Fruit fly (Drosophila melanogaster) whole organism, embryonic: ENCODE data around the gene NT1.

Experiments used
- Antp ChIP-seq: fragments of 200-800 bp; sonication (Bioruptor generic); optimal IDR thresholded peaks from 3 replicates; lab custom pipeline; 2016; ENCODE audit warnings: missing biosample characterization, missing genetic modification characterization
- Atf6 ChIP-seq: fragments of 200-800 bp; sonication (Bioruptor generic); IDR thresholded peaks from 2 replicates; pipeline ENCODE4 v1.3.6; 2022; ENCODE audit warnings: missing biosample characterization, missing genetic modification characterization
- BEAF-32 ChIP-seq: fragments of 200-800 bp; sonication (Bioruptor generic); optimal IDR thresholded peaks from 3 replicates; lab custom pipeline; 2017; ENCODE audit warnings: missing biosample characterization, missing genetic modification characterization, mild to moderate bottlenecking, moderate library complexity, missing genetic modification reagents
- Bteb2 ChIP-seq: fragments of 200-800 bp; sonication (Bioruptor generic); optimal IDR thresholded peaks from 2 replicates; lab custom pipeline; 2016; ENCODE audit warnings: missing biosample characterization, missing genetic modification characterization
- CG10274 ChIP-seq: fragments of 200-800 bp; sonication (Bioruptor generic); optimal IDR thresholded peaks from 3 replicates; lab custom pipeline; 2017; ENCODE audit warnings: missing biosample characterization, mild to moderate bottlenecking, missing genetic modification characterization
- CG10321 ChIP-seq: fragments of 200-800 bp; sonication (Bioruptor generic); IDR thresholded peaks from 2 replicates; pipeline ENCODE4 v1.3.6; 2022; ENCODE audit warnings: missing biosample characterization, missing genetic modification characterization
- CG15269 ChIP-seq: fragments of 200-800 bp; sonication (Bioruptor generic); optimal IDR thresholded peaks from 2 replicates; lab custom pipeline; 2018; ENCODE audit warnings: missing biosample characterization, mild to moderate bottlenecking, missing genetic modification characterization, moderate library complexity
- CG15696 ChIP-seq: fragments of 200-800 bp; sonication (Bioruptor generic); optimal IDR thresholded peaks from 2 replicates; lab custom pipeline; 2019; ENCODE audit warnings: missing biosample characterization, mild to moderate bottlenecking, missing genetic modification characterization, moderate library complexity
- CG17385 ChIP-seq: fragments of 200-800 bp; sonication (Bioruptor generic); optimal IDR thresholded peaks from 3 replicates; lab custom pipeline; 2018; ENCODE audit warnings: missing biosample characterization, mild to moderate bottlenecking, missing genetic modification characterization
- CG18619 ChIP-seq: fragments of 200-800 bp; sonication (Bioruptor generic); optimal IDR thresholded peaks from 3 replicates; lab custom pipeline; 2017; ENCODE audit warnings: missing biosample characterization, mild to moderate bottlenecking, missing genetic modification characterization
- CG2889 ChIP-seq: fragments of 200-800 bp; sonication (Bioruptor generic); IDR thresholded peaks from 3 replicates; pipeline ENCODE4 v1.3.6; 2022; ENCODE audit warnings: missing biosample characterization, missing genetic modification characterization
- CG30020 ChIP-seq: fragments of 200-800 bp; optimal IDR thresholded peaks from 2 replicates; lab custom pipeline; 2019; ENCODE audit warnings: missing biosample characterization, mild to moderate bottlenecking, missing genetic modification characterization, moderate library complexity
- CG31388 ChIP-seq: fragments of 200-800 bp; sonication (Bioruptor generic); optimal IDR thresholded peaks from 2 replicates; lab custom pipeline; 2016; ENCODE audit warnings: missing biosample characterization, missing genetic modification characterization
- CG4282 ChIP-seq: fragments of 200-800 bp; sonication (Bioruptor generic); optimal IDR thresholded peaks from 2 replicates; lab custom pipeline; 2016; ENCODE audit warnings: missing biosample characterization, missing genetic modification characterization
- CG4424 ChIP-seq: fragments of 200-800 bp; sonication (Bioruptor generic); optimal IDR thresholded peaks from 3 replicates; lab custom pipeline; 2016; ENCODE audit warnings: missing biosample characterization, missing genetic modification characterization
- CG6689 ChIP-seq: fragments of 200-800 bp; sonication (Bioruptor generic); IDR thresholded peaks from 2 replicates; pipeline ENCODE4 v1.3.6; 2022; ENCODE audit warnings: missing biosample characterization, missing genetic modification characterization
- CG8281 ChIP-seq: fragments of 200-800 bp; sonication (Bioruptor generic); optimal IDR thresholded peaks from 2 replicates; lab custom pipeline; 2018; ENCODE audit warnings: missing biosample characterization, mild to moderate bottlenecking, missing genetic modification characterization, moderate library complexity
- CG9437 ChIP-seq: fragments of 200-800 bp; sonication (Bioruptor generic); optimal IDR thresholded peaks from 2 replicates; lab custom pipeline; 2018; ENCODE audit warnings: missing biosample characterization, mild to moderate bottlenecking, missing genetic modification characterization
- Chrac-16 ChIP-seq: fragments of 200-800 bp; sonication (Bioruptor generic); optimal IDR thresholded peaks from 3 replicates; lab custom pipeline; 2016; ENCODE audit warnings: missing biosample characterization, missing genetic modification characterization
- Dbx ChIP-seq: fragments of 200-800 bp; sonication (Bioruptor generic); IDR thresholded peaks from 3 replicates; pipeline ENCODE4 v1.3.6; 2022; ENCODE audit warnings: missing biosample characterization, missing genetic modification characterization
- Ets97D ChIP-seq: fragments of 200-800 bp; sonication (Bioruptor generic); optimal IDR thresholded peaks from 3 replicates; lab custom pipeline; 2016; ENCODE audit warnings: missing biosample characterization, missing genetic modification characterization
- Fer2 ChIP-seq: fragments of 200-800 bp; sonication (Bioruptor generic); optimal IDR thresholded peaks from 2 replicates; lab custom pipeline; 2018; ENCODE audit warnings: missing biosample characterization, mild to moderate bottlenecking, missing genetic modification characterization, moderate library complexity
- Gsc ChIP-seq: fragments of 200-800 bp; sonication (Bioruptor generic); IDR thresholded peaks from 2 replicates; pipeline ENCODE4 v1.3.6; 2022; ENCODE audit warnings: missing biosample characterization, missing genetic modification characterization
- Hr3 ChIP-seq: fragments of 200-800 bp; sonication (Bioruptor generic); optimal IDR thresholded peaks from 3 replicates; lab custom pipeline; 2016; ENCODE audit warnings: missing biosample characterization, missing genetic modification characterization
- Jarid2 ChIP-seq: fragments of 200-800 bp; sonication (Bioruptor generic); optimal IDR thresholded peaks from 3 replicates; lab custom pipeline; 2017; ENCODE audit warnings: mild to moderate bottlenecking, missing biosample characterization, missing genetic modification reagents, missing genetic modification characterization
- Mrtf ChIP-seq: fragments of 200-800 bp; sonication (Bioruptor generic); IDR thresholded peaks from 3 replicates; pipeline ENCODE4 v1.3.6; 2022; ENCODE audit warnings: missing biosample characterization, missing genetic modification characterization
- NFAT ChIP-seq: fragments of 200-800 bp; sonication (Bioruptor generic); IDR thresholded peaks from 2 replicates; pipeline ENCODE4 v1.3.6; 2022; ENCODE audit warnings: missing biosample characterization, missing genetic modification characterization
- Nf-YA ChIP-seq: fragments of 200-800 bp; sonication (Bioruptor generic); IDR thresholded peaks from 2 replicates; pipeline ENCODE4 v1.3.6; 2022; ENCODE audit warnings: missing biosample characterization, missing genetic modification characterization
- Oaz ChIP-seq: fragments of 200-800 bp; sonication (Bioruptor generic); IDR thresholded peaks from 2 replicates; pipeline ENCODE4 v1.3.6; 2022; ENCODE audit warnings: missing biosample characterization, missing genetic modification characterization
- PHDP ChIP-seq: fragments of 200-800 bp; sonication (Bioruptor generic); optimal IDR thresholded peaks from 3 replicates; lab custom pipeline; 2018; ENCODE audit warnings: missing biosample characterization, mild to moderate bottlenecking, missing genetic modification characterization, moderate library complexity
- Trl ChIP-seq, 3 experiments: fragments of >200 bp in 2 of 3; fragments of 200-800 bp in 1 of 3; sonication (Bioruptor generic) in 1 of 3; optimal IDR thresholded peaks; 2 replicates in 1 of 3; 3 replicates in 2 of 3; lab custom pipeline; 2016 to 2017; ENCODE audit warnings: missing biosample characterization in 1 of 3, missing genetic modification characterization in 1 of 3
- YL-1 ChIP-seq: fragments of 200-800 bp; sonication (Bioruptor generic); optimal IDR thresholded peaks from 3 replicates; lab custom pipeline; 2017; ENCODE audit warnings: missing biosample characterization, mild to moderate bottlenecking, missing genetic modification characterization
- al ChIP-seq: fragments of 200-800 bp; sonication (Bioruptor generic); IDR thresholded peaks from 2 replicates; pipeline ENCODE4 v1.3.6; 2022; ENCODE audit warnings: missing biosample characterization, missing genetic modification characterization
- amos ChIP-seq: fragments of 200-800 bp; sonication (Bioruptor generic); IDR thresholded peaks from 2 replicates; pipeline ENCODE4 v1.3.6; 2022; ENCODE audit warnings: missing biosample characterization, missing genetic modification characterization; ENCODE audit not compliant: partially characterized antibody
- ap ChIP-seq: fragments of 200-800 bp; sonication (Bioruptor generic); IDR thresholded peaks from 2 replicates; pipeline ENCODE4 v1.3.6; 2022; ENCODE audit warnings: missing biosample characterization, missing genetic modification characterization
- bab2 ChIP-seq: fragments of 200-800 bp; sonication (Bioruptor generic); optimal IDR thresholded peaks from 2 replicates; lab custom pipeline; 2016; ENCODE audit warnings: missing biosample characterization, missing genetic modification characterization
- corto ChIP-seq: fragments of 200-800 bp; sonication (Bioruptor generic); optimal IDR thresholded peaks from 2 replicates; lab custom pipeline; 2016; ENCODE audit warnings: missing biosample characterization, mild to moderate bottlenecking, missing genetic modification characterization, moderate library complexity
- disco-r ChIP-seq: fragments of 200-800 bp; sonication (Bioruptor generic); optimal IDR thresholded peaks from 2 replicates; lab custom pipeline; 2016; ENCODE audit warnings: missing biosample characterization, missing genetic modification characterization
- dmrt11E ChIP-seq: fragments of 200-800 bp; sonication (Bioruptor generic); optimal IDR thresholded peaks from 3 replicates; lab custom pipeline; 2018; ENCODE audit warnings: missing biosample characterization, mild to moderate bottlenecking, missing genetic modification characterization, moderate library complexity
- dysf ChIP-seq: fragments of 200-800 bp; sonication (Bioruptor generic); IDR thresholded peaks from 3 replicates; pipeline ENCODE4 v1.3.6; 2022; ENCODE audit warnings: missing biosample characterization, missing genetic modification characterization
- fu2 ChIP-seq: fragments of 200-800 bp; sonication (Bioruptor generic); optimal IDR thresholded peaks from 2 replicates; lab custom pipeline; 2016; ENCODE audit warnings: missing biosample characterization, missing genetic modification characterization
- insv ChIP-seq, 2 experiments: fragments of 200-800 bp; sonication (Bioruptor generic); optimal IDR thresholded peaks; 3 replicates each; lab custom pipeline; 2016 to 2018; ENCODE audit warnings: missing biosample characterization in 2 of 2, missing genetic modification characterization in 2 of 2
- klu ChIP-seq: fragments of 200-800 bp; sonication (Bioruptor generic); IDR thresholded peaks from 2 replicates; pipeline ENCODE4 v1.3.6; 2022; ENCODE audit warnings: missing biosample characterization, missing genetic modification characterization
- mirr ChIP-seq: fragments of 200-800 bp; sonication (Bioruptor generic); optimal IDR thresholded peaks from 3 replicates; lab custom pipeline; 2018; ENCODE audit warnings: missing biosample characterization, mild to moderate bottlenecking, missing genetic modification characterization
- nerfin-2 ChIP-seq: fragments of 200-800 bp; sonication (Bioruptor generic); IDR thresholded peaks from 2 replicates; pipeline ENCODE4 v1.3.6; 2022; ENCODE audit warnings: missing biosample characterization, missing genetic modification characterization; ENCODE audit not compliant: partially characterized antibody
- pb ChIP-seq: fragments of 200-800 bp; sonication (Bioruptor generic); optimal IDR thresholded peaks from 3 replicates; lab custom pipeline; 2016; ENCODE audit warnings: missing biosample characterization, missing genetic modification characterization
- pho ChIP-seq: fragments of 200-800 bp; sonication (Bioruptor generic); optimal IDR thresholded peaks from 2 replicates; lab custom pipeline; 2016; ENCODE audit warnings: missing biosample characterization, missing genetic modification characterization
- psq ChIP-seq: fragments of 200-800 bp; sonication (Bioruptor generic); optimal IDR thresholded peaks from 2 replicates; lab custom pipeline; 2017; ENCODE audit warnings: missing biosample characterization, missing genetic modification characterization
- sd ChIP-seq: fragments of 200-800 bp; sonication (Bioruptor generic); optimal IDR thresholded peaks from 3 replicates; lab custom pipeline; 2018; ENCODE audit warnings: missing biosample characterization, mild to moderate bottlenecking, missing genetic modification characterization, moderate library complexity

Gene NT1

DNA sequence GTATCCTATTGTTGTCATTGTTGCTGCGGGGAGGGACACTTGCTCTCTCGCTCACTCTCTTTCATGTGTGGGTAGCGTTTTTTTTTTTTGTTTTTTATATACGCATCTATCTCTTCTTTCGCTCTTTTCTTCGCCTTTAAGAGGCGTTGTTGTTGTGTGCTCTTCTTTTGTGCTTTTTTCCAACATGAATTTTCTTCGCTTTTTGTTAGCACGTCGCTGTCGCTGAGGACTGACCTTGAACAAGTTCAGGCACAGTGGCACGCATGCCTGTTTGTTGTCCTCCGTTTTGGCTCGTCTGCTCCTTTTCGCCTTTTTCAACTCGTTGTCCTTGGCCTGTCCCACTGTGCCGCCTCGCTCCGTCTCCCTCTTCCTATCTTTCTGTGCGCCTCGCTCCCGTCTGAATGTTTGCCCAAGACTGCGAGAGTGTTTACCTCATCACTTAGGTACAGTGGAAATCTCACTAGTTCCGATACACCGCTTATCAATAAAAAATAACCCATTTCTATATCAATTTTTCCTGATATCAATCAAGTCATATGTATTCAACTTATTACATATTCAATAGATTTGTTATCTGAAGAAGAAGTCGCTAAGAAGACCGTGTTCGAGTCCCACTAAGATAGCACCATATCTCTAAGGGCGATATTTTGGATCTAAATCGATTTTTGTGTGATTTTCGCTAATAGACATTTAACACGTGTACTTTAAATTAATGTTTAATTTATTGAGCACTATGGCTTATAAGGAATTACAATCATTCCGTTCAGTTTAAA, 35.0 kb upstream of the NT1 start (continued):
- peak; percentile 12 for TF ChIP-seq CG15269 (tag; lab: Kevin White, UChicago)
- peak; percentile 49; the same call in 1 of the 3 replicates for TF ChIP-seq dysf (GFP tag; lab: Robert Waterston, UW)
- TF ChIP-seq CG15696 (tag; lab: Kevin White, UChicago) = no peak
- TF ChIP-seq Bteb2 (GFP tag; lab: Kevin White, UChicago) = no peak
- peak; percentile 60 for TF ChIP-seq NFAT (GFP tag; lab: Robert Waterston, UW)
- peak; percentile 29 for TF ChIP-seq Chrac-16
- no peak for TF ChIP-seq CG30020 (tag; lab: Kevin White, UChicago)
- TF ChIP-seq bab2 (GFP tag; lab: Kevin White, UChicago) = no peak
- TF ChIP-seq nerfin-2 = no peak
- TF ChIP-seq Fer2 (tag; lab: Kevin White, UChicago) = no peak
- peak; percentile 36; the same call in 1 of the 2 replicates for TF ChIP-seq CG10321
- TF ChIP-seq amos (GFP tag; lab: Robert Waterston, UW) = no peak
- peak; percentile 66 for TF ChIP-seq fu2 (GFP tag; lab: Kevin White, UChicago)
- peak; percentile 9; the same call in 1 of the 2 replicates for TF ChIP-seq Atf6 (GFP tag; lab: Robert Waterston, UW)
- peak; percentile 26 for TF ChIP-seq pho (GFP tag; lab: Kevin White, UChicago)
- no peak for TF ChIP-seq klu (GFP tag; lab: Robert Waterston, UW)
- no peak for TF ChIP-seq PHDP (tag; lab: Kevin White, UChicago)
- TF ChIP-seq CG18619 = no peak
- TF ChIP-seq pb (GFP tag; lab: Kevin White, UChicago) = no peak
- peak; percentile 51; the same call in 1 of the 2 replicates for TF ChIP-seq al (GFP tag; lab: Robert Waterston, UW)
- TF ChIP-seq Dbx (GFP tag; lab: Robert Waterston, UW) = peak; percentile 71; the same call in 1 of the 3 replicates
- peak; percentile 5 for TF ChIP-seq CG4424
- TF ChIP-seq mirr (GFP tag; lab: Kevin White, UChicago) = no peak
- no peak for TF ChIP-seq dmrt11E (tag; lab: Kevin White, UChicago)
- TF ChIP-seq ap (GFP tag; lab: Robert Waterston, UW) = no peak
- TF ChIP-seq CG10274 = peak; percentile 6
- no peak for TF ChIP-seq Oaz (GFP tag; lab: Robert Waterston, UW)
- TF ChIP-seq CG17385 (GFP tag; lab: Kevin White, UChicago) = peak; percentile 28
- no peak for TF ChIP-seq Ets97D (GFP tag; lab: Kevin White, UChicago)
- TF ChIP-seq CG6689 = 0 out of 2 replicates have a peak, but pooled peaks have one; percentile 14
- no peak for TF ChIP-seq Jarid2 (GFP tag; lab: Kevin White, UChicago)
- TF ChIP-seq psq (GFP tag; lab: Kevin White, UChicago) = no peak
- no peak for TF ChIP-seq CG31388 (GFP tag; lab: Kevin White, UChicago)
- peak; percentile 63 for TF ChIP-seq Antp (GFP tag; lab: Kevin White, UChicago)
- no peak for TF ChIP-seq Nf-YA (GFP tag; lab: Robert Waterston, UW)
- TF ChIP-seq BEAF-32 = no peak
- TF ChIP-seq corto (GFP tag; lab: Kevin White, UChicago) = peak; percentile 26
- TF ChIP-seq disco-r (GFP tag; lab: Kevin White, UChicago) = no peak
- no peak for TF ChIP-seq YL-1
- TF ChIP-seq CG8281 (tag; lab: Kevin White, UChicago) = no peak
- TF ChIP-seq CG2889 = no peak; the same call in 2 of the 3 replicates
- TF ChIP-seq sd (tag; lab: Kevin White, UChicago) = no peak
- TF ChIP-seq Mrtf = no peak
- TF ChIP-seq CG4282 (GFP tag; lab: Kevin White, UChicago) = peak; percentile 80
- peak; percentile 48 to 80 for TF ChIP-seq Trl (optimal IDR thresholded peaks at IDR 0.05; lab: Kevin White, UChicago)
- TF ChIP-seq Trl (GFP tag; optimal IDR thresholded peaks at IDR 0.05; lab: Kevin White, UChicago) = peak; percentile 54
- TF ChIP-seq CG9437 (GFP tag; lab: Kevin White, UChicago) = no peak
- TF ChIP-seq Gsc (GFP tag; lab: Robert Waterston, UW) = no peak
- no peak for TF ChIP-seq insv (GFP tag; optimal IDR thresholded peaks at IDR 0.05; lab: Kevin White, UChicago)
- no peak for TF ChIP-seq Hr3 (GFP tag; lab: Kevin White, UChicago)
